Worm (Caenorhabditis elegans): ENCODE results near the gene F41H10.12.

F41H10.12 gene

DNA sequence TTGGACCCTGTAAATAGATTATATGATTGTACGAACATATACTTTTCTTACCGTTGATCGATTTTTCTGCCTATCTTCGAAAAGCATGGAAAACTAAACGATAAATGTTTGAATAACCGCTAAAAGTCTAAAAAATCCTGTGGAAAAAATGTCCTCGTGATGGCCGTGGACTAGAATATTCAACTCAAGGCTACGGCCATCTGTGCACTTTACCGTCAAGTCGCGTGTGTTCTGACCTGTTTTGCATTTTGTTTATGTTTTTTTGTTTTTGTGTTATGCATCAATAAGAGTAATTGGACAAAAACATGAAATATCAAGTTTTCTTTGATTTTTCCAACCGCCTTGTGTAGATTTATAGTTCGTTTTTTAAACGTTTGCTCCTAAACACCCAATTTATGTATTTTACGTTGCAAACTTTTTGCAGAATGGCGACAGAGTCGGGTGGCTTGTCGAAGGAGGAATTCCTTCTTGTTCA, 20.9 kb upstream of the F41H10.12 start, which contains the start of the genes hda-6 and F41H10.4 (continued):
- TF ChIP-seq sptf-2 (GFP tag; optimal IDR thresholded peaks at IDR 0.05) (no peak), madf-10 (tag; optimal IDR thresholded peaks at IDR 0.05) (peak; percentile 12), ztf-28 (GFP tag; IDR thresholded peaks at IDR 0.05) (no peak), hmg-1.2 (GFP tag; IDR thresholded peaks at IDR 0.05) (no peak; the same call in 1 of the 2 replicates), snpc-3.4 (tag; optimal IDR thresholded peaks at IDR 0.05) (peak; percentile 78), Y79H2A.3 (GFP tag; conservative IDR thresholded peaks at IDR 0.05) (no peak), ztf-18 (tag; optimal IDR thresholded peaks at IDR 0.05) (peak; percentile 39), aptf-3 (GFP tag; IDR thresholded peaks at IDR 0.05) (no peak), snpc-1.1 (tag; optimal IDR thresholded peaks at IDR 0.05; ENCODE audit: insufficient read depth) (peak; percentile 65), efl-1 (GFP tag; optimal IDR thresholded peaks at IDR 0.05) (peak; percentile 34), F52B5.7 (tag; optimal IDR thresholded peaks at IDR 0.05) (no peak), T26A5.8 (tag; optimal IDR thresholded peaks at IDR 0.05) (no peak), B0261.1 (tag; optimal IDR thresholded peaks at IDR 0.05) (no peak), unc-130 (GFP tag; optimal IDR thresholded peaks at IDR 0.05) (peak; percentile 55)

ce11 chrIV:5366567-5366966, 18.6 kb upstream of the F41H10.12 start, which contains the start of gene sand-1:
Gene sand-1, plus strand, starts transcription at chrIV:5366867.
- TF ChIP-seq C06A6.2 (GFP tag; conservative IDR thresholded peaks at IDR 0.05) (no peak), snpc-1.3 (tag; optimal IDR thresholded peaks at IDR 0.05; ENCODE audit: insufficient read depth) (no peak), snpc-4 (GFP tag; optimal IDR thresholded peaks at IDR 0.05) (no peak), snpc-4 (tag; optimal IDR thresholded peaks at IDR 0.05) (peak in 1 of 4 experiments; percentile 66), Y53F4B.3 (GFP tag; IDR thresholded peaks at IDR 0.05) (no peak), F23B12.7 (tag; optimal IDR thresholded peaks at IDR 0.05; ENCODE audit: insufficient read depth) (no peak), athp-1 (tag; optimal IDR thresholded peaks at IDR 0.05) (peak; percentile 30)

DNA sequence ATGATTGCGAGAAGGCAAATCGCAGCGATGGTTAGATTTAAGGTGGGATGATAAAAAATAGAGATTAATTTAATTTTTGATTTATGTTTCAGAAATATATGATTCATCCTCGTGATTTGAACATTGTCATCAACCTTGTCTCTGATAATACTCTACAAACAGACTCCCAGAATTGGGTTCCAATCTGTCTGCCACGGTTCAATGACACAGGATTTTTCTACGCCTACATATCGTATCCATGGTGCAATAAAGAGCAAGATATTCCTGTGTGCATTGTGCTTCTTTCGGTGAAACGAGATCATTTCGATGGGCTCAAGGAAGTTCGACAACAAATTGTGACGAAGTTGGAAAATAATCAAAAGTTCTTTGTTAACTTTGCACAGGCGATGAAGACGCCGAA, 17.2 kb upstream of the F41H10.12 start:
- TF ChIP-seq chd-7 (tag; optimal IDR thresholded peaks at IDR 0.05) (no peak), T07F8.4 (tag; optimal IDR thresholded peaks at IDR 0.05) (no peak), lag-1 (GFP tag; IDR thresholded peaks at IDR 0.05) (no peak), egl-44 (GFP tag; IDR thresholded peaks at IDR 0.05) (no peak), snpc-1.1 (tag; optimal IDR thresholded peaks at IDR 0.05; ENCODE audit: insufficient read depth) (no peak), somi-1 (GFP tag; optimal IDR thresholded peaks at IDR 0.05) (no peak), dpl-1 (GFP tag; optimal IDR thresholded peaks at IDR 0.05) (no peak), K12H6.12 (tag; optimal IDR thresholded peaks at IDR 0.05) (no peak), B0336.3 (GFP tag; IDR thresholded peaks at IDR 0.05) (no peak), ets-4 (GFP tag; optimal IDR thresholded peaks at IDR 0.05) (no peak), madf-10 (tag; optimal IDR thresholded peaks at IDR 0.05) (no peak)

DNA sequence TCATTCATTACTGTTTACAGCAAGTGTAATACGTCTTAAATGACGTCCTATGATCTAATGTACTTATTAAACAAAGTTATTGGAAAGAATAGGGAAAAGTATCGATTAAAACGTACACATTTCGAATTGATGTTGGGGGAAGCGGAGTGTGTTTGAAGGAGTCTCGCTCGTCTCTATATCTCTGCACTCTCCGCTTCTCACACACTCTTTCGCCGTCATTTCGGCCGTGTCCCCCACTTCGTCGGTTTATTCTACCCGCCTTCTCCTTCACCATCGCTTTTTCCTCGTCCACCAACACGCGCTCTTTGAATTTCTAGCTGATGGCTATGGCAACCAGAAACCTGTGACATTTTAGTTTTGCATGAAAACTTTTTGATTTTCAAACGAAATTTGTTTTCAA, 16.3 kb upstream of the F41H10.12 start:
- TF ChIP-seq C06A6.2 (GFP tag; conservative IDR thresholded peaks at IDR 0.05) (no peak), C17E4.6 (GFP tag; IDR thresholded peaks at IDR 0.05) (peak; percentile 23; the same call in 1 of the 2 replicates), dox-1 (GFP tag; IDR thresholded peaks at IDR 0.05) (peak; percentile 36; the same call in 1 of the 2 replicates), lin-54 (GFP tag; optimal IDR thresholded peaks at IDR 0.05) (peak; percentile 6), rcor-1 (GFP tag; IDR thresholded peaks at IDR 0.05) (no peak), Y95B8A.8 (GFP tag; IDR thresholded peaks at IDR 0.05) (0 out of 2 replicates have a peak, but pooled peaks have one; percentile 40), dpl-1 (GFP tag; optimal IDR thresholded peaks at IDR 0.05) (no peak), nfyb-1 (GFP tag; IDR thresholded peaks at IDR 0.05) (0 out of 2 replicates have a peak, but pooled peaks have one; percentile 20), ets-4 (GFP tag; optimal IDR thresholded peaks at IDR 0.05) (no peak), sptf-2 (GFP tag; optimal IDR thresholded peaks at IDR 0.05) (no peak), egl-18 (GFP tag; IDR thresholded peaks at IDR 0.05) (peak; percentile 63; the same call in 1 of the 2 replicates), B0336.3 (GFP tag; IDR thresholded peaks at IDR 0.05) (peak; percentile 46; the same call in 1 of the 2 replicates), zfh-2 (GFP tag; conservative IDR thresholded peaks at IDR 0.05) (peak; percentile 63), attf-5 (GFP tag; optimal IDR thresholded peaks at IDR 0.05) (peak; percentile 77), cebp-1 (GFP tag; IDR thresholded peaks at IDR 0.05) (no peak), cebp-1 (tag; optimal IDR thresholded peaks at IDR 0.05) (peak; percentile 49), madf-6 (GFP tag; IDR thresholded peaks at IDR 0.05) (peak; percentile 52), ekl-4 (GFP tag; IDR thresholded peaks at IDR 0.05) (0 out of 2 replicates have a peak, but pooled peaks have one; percentile 48), nhr-80 (tag; optimal IDR thresholded peaks at IDR 0.05) (peak; percentile 11)

Data from whole organism, young adult.